Worm (Caenorhabditis elegans) whole organism, L4/young adult: Measurements from ENCODE around the gene lin-40.

Source experiments
- W03F9.2 ChIP-seq: fragments of 150-350 bp; optimal IDR thresholded peaks from 2 replicates; lab custom pipeline; 2014; ENCODE audit warnings: missing biosample characterization, missing genetic modification characterization
- dao-5 ChIP-seq: sonication (generic microtip); optimal IDR thresholded peaks from 2 replicates; lab custom pipeline; 2016; ENCODE audit warnings: missing genotype, missing genetic modification characterization, moderate library complexity, missing compliant biosample characterization
- him-1 ChIP-seq: sonication (generic microtip); optimal IDR thresholded peaks from 2 replicates; lab custom pipeline; 2016; ENCODE audit warnings: missing genotype, missing genetic modification reagents, missing genetic modification characterization, missing compliant biosample characterization

DNA sequence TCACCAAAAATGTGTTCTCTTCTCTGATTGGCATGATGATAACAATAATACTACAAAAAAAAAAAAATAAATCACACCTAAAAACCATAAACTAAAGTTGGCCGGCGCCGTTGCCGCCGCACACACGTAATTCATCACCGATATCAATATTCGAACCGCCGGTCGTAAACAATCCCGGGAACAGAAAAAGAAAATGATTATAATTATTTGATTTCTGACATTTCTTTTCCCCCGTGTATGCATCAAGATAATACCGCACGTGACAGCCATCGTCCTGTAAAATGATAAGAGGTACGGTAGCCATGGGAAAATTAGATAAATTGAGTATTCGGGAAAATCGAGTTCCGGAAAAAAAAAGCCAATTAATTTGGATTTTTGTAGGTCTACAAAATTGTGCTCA, 7.7 kb upstream of the lin-40 start:
- no peak for TF ChIP-seq dao-5 (tag; lab: Kevin White, UChicago)
- no peak for TF ChIP-seq W03F9.2
- TF ChIP-seq him-1 (tag; lab: Kevin White, UChicago), result no peak
